Fruit fly (Drosophila melanogaster): ENCODE data around the gene scf.

Gene scf

DNA sequence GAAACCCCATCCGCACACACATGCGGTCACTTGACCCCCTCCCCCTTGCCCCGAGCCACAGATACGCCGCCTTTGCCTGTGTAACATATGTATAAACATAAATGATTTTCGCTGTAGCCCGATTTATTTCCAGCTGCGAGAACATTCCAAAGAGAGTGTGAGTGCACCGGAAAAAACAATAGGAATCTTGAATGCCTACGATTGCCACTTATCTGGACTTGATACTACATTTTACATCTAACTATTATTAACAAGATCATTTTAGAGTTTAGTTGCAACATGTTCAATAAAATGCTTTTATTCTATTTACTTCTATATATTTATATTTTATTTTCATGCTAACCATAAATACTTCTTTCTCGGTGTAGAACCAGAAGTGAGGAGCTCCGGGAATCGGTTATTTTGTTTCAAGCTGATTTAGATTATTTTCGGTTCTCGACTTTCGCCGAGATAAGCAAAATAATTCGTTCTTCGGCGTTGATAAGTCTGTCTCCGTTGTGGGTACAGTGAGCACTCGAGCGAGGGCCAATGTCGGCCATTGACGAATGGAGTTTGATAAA, 1.7 kb downstream of the scf start (continued):
- TF ChIP-seq crp (GFP tag; optimal IDR thresholded peaks at IDR 0.05) = peak in 1 of 2 experiments; percentile 39
- 0 out of 3 replicates have a peak, but pooled peaks have one; percentile 34 for TF ChIP-seq jigr1 (GFP tag; IDR thresholded peaks at IDR 0.05)
- peak; percentile 91 for TF ChIP-seq Blimp-1 (GFP tag; optimal IDR thresholded peaks at IDR 0.05)
- no peak for TF ChIP-seq Mes4 (GFP tag; optimal IDR thresholded peaks at IDR 0.05)
- peak; percentile 61; the same call in 2 of the 3 replicates for TF ChIP-seq CG14050 (GFP tag; IDR thresholded peaks at IDR 0.05)
- peak; percentile 84 for TF ChIP-seq CG4328 (GFP tag; optimal IDR thresholded peaks at IDR 0.05)
- TF ChIP-seq peb (GFP tag; IDR thresholded peaks at IDR 0.05) = peak; percentile 70; the same call in 1 of the 2 replicates
- no peak for TF ChIP-seq Side (GFP tag; optimal IDR thresholded peaks at IDR 0.05)
- TF ChIP-seq CG1602 (GFP tag; optimal IDR thresholded peaks at IDR 0.05) = peak; percentile 80
- TF ChIP-seq CG7786 (GFP tag; optimal IDR thresholded peaks at IDR 0.05) = peak; percentile 19
- TF ChIP-seq CG17912 (GFP tag; optimal IDR thresholded peaks at IDR 0.05) = no peak
- peak; percentile 86 for TF ChIP-seq tap (tag; optimal IDR thresholded peaks at IDR 0.05)
- TF ChIP-seq zf30C (GFP tag; optimal IDR thresholded peaks at IDR 0.05) = peak; percentile 97
- peak; percentile 89 for TF ChIP-seq CG7556 (GFP tag; optimal IDR thresholded peaks at IDR 0.05)
- peak; percentile 65 for TF ChIP-seq ac (GFP tag; optimal IDR thresholded peaks at IDR 0.05)
- no peak for TF ChIP-seq disco-r (GFP tag; optimal IDR thresholded peaks at IDR 0.05)
- TF ChIP-seq CkIIα-i1 (GFP tag; IDR thresholded peaks at IDR 0.05) = no peak
- peak; percentile 7 for TF ChIP-seq gcm2 (GFP tag; optimal IDR thresholded peaks at IDR 0.05)
- no peak for TF ChIP-seq jumu (GFP tag; optimal IDR thresholded peaks at IDR 0.05)
- peak; percentile 21 for TF ChIP-seq MTF-1 (GFP tag; optimal IDR thresholded peaks at IDR 0.05; ENCODE audit: borderline replicate concordance)
- TF ChIP-seq CG10959 (GFP tag; IDR thresholded peaks at IDR 0.05) = peak; percentile 82
- TF ChIP-seq Spps (tag; optimal IDR thresholded peaks at IDR 0.05) = peak; percentile 74
- TF ChIP-seq Nf-YC (tag; optimal IDR thresholded peaks at IDR 0.05) = peak; percentile 70
- TF ChIP-seq CG16815 (GFP tag; optimal IDR thresholded peaks at IDR 0.05) = peak; percentile 76
- TF ChIP-seq CG13894 (tag; optimal IDR thresholded peaks at IDR 0.05) = peak; percentile 23
- TF ChIP-seq Gug (GFP tag; IDR thresholded peaks at IDR 0.05) = peak; percentile 51
- TF ChIP-seq CG2116 (GFP tag; optimal IDR thresholded peaks at IDR 0.05) = peak; percentile 47
- peak; percentile 86 for TF ChIP-seq CG34422 (GFP tag; IDR thresholded peaks at IDR 0.05)
- TF ChIP-seq lbe (GFP tag; optimal IDR thresholded peaks at IDR 0.05) = peak; percentile 79
- TF ChIP-seq Dip2 (GFP tag; IDR thresholded peaks at IDR 0.05) = no peak
- peak; percentile 70 for TF ChIP-seq CG10431 (GFP tag; optimal IDR thresholded peaks at IDR 0.05)
- no peak for TF ChIP-seq B-H2 (GFP tag; optimal IDR thresholded peaks at IDR 0.05)
- TF ChIP-seq Dad (GFP tag; optimal IDR thresholded peaks at IDR 0.05) = no peak
- TF ChIP-seq vvl (GFP tag; IDR thresholded peaks at IDR 0.05) = peak; percentile 92
- TF ChIP-seq unpg (GFP tag; optimal IDR thresholded peaks at IDR 0.05) = peak; percentile 88
- TF ChIP-seq CG4282 (GFP tag; optimal IDR thresholded peaks at IDR 0.05) = no peak
- no peak for TF ChIP-seq shn (GFP tag; optimal IDR thresholded peaks at IDR 0.05)
- peak; percentile 20 for TF ChIP-seq CG6765 (GFP tag; optimal IDR thresholded peaks at IDR 0.05)
- peak; percentile 61 for TF ChIP-seq cwo (GFP tag; optimal IDR thresholded peaks at IDR 0.05)
- peak; percentile 94 for TF ChIP-seq CG17829 (tag; optimal IDR thresholded peaks at IDR 0.05)
- TF ChIP-seq dpn (GFP tag; optimal IDR thresholded peaks at IDR 0.05) = peak; percentile 12 to 81
- TF ChIP-seq Eip74EF (GFP tag; optimal IDR thresholded peaks at IDR 0.05) = peak in 1 of 2 experiments; percentile 83
- no peak for TF ChIP-seq Sin3A (optimal IDR thresholded peaks at IDR 0.05)
